Fruit fly (Drosophila melanogaster): Measurements from ENCODE around the gene CG16782.

The CG16782 gene

dm6 chrX:3424963-3425362, 35.1 kb downstream of the CG16782 start (continued):
- TF ChIP-seq prd (optimal IDR thresholded peaks at IDR 0.05): no peak
- TF ChIP-seq prd (GFP tag; IDR thresholded peaks at IDR 0.05): peak; percentile 89
- peak; percentile 90 for TF ChIP-seq Ada2b (GFP tag; IDR thresholded peaks at IDR 0.05)
- peak; percentile 42 for TF ChIP-seq sqz (GFP tag; optimal IDR thresholded peaks at IDR 0.05)
- peak; percentile 78 for TF ChIP-seq CG9609 (GFP tag; optimal IDR thresholded peaks at IDR 0.05)
- peak; percentile 65 for TF ChIP-seq Usf (GFP tag; optimal IDR thresholded peaks at IDR 0.05)
- peak; percentile 49; the same call in 1 of the 2 replicates for TF ChIP-seq dati (GFP tag; IDR thresholded peaks at IDR 0.05)
- peak; percentile 20; the same call in 1 of the 2 replicates for TF ChIP-seq Doc2 (GFP tag; IDR thresholded peaks at IDR 0.05)
- TF ChIP-seq ash1 (GFP tag; optimal IDR thresholded peaks at IDR 0.05): no peak
- peak; percentile 72 for TF ChIP-seq Meics (GFP tag; optimal IDR thresholded peaks at IDR 0.05)
- TF ChIP-seq dm (GFP tag; optimal IDR thresholded peaks at IDR 0.05): peak; percentile 46
- peak; percentile 58 for TF ChIP-seq CG3838 (GFP tag; optimal IDR thresholded peaks at IDR 0.05)
- TF ChIP-seq CG7963 (GFP tag; IDR thresholded peaks at IDR 0.05; ENCODE audit: partially characterized antibody): no peak
- TF ChIP-seq Hr39 (optimal IDR thresholded peaks at IDR 0.05): no peak
- no peak for TF ChIP-seq Sin3A (optimal IDR thresholded peaks at IDR 0.05)
- peak; percentile 74 for TF ChIP-seq CG9817 (tag; optimal IDR thresholded peaks at IDR 0.05)
- peak; percentile 73 for TF ChIP-seq pnt (GFP tag; optimal IDR thresholded peaks at IDR 0.05)
- peak; percentile 79 for TF ChIP-seq ATbp (GFP tag; optimal IDR thresholded peaks at IDR 0.05)
- TF ChIP-seq mld (GFP tag; IDR thresholded peaks at IDR 0.05; ENCODE audit: partially characterized antibody): no peak
- TF ChIP-seq Xbp1 (GFP tag; optimal IDR thresholded peaks at IDR 0.05): peak; percentile 86
- peak; percentile 55 for TF ChIP-seq her (GFP tag; optimal IDR thresholded peaks at IDR 0.05)
- 0 out of 3 replicates have a peak, but pooled peaks have one; percentile 57 for TF ChIP-seq C15 (GFP tag; IDR thresholded peaks at IDR 0.05)
- TF ChIP-seq CG12236 (GFP tag; optimal IDR thresholded peaks at IDR 0.05): peak; percentile 46
- peak; percentile 91 for TF ChIP-seq CG11695 (GFP tag; IDR thresholded peaks at IDR 0.05)
- TF ChIP-seq CG30403 (GFP tag; optimal IDR thresholded peaks at IDR 0.05): peak; percentile 87
- peak; percentile 73 for TF ChIP-seq CG43689 (GFP tag; IDR thresholded peaks at IDR 0.05)
- TF ChIP-seq CG12942 (GFP tag; optimal IDR thresholded peaks at IDR 0.05): peak; percentile 57
- TF ChIP-seq CG3995 (GFP tag; optimal IDR thresholded peaks at IDR 0.05): peak; percentile 29
- TF ChIP-seq CG8944 (GFP tag; optimal IDR thresholded peaks at IDR 0.05): peak; percentile 66
- peak; percentile 76 for TF ChIP-seq CG17361 (GFP tag; IDR thresholded peaks at IDR 0.05)
- peak; percentile 77 for TF ChIP-seq Fer1 (GFP tag; optimal IDR thresholded peaks at IDR 0.05)
- peak; percentile 63 for TF ChIP-seq CG9437 (GFP tag; optimal IDR thresholded peaks at IDR 0.05)
- no peak for TF ChIP-seq nerfin-2 (GFP tag; IDR thresholded peaks at IDR 0.05; ENCODE audit: partially characterized antibody)
- TF ChIP-seq zf30C (GFP tag; optimal IDR thresholded peaks at IDR 0.05): no peak
- TF ChIP-seq cwo (GFP tag; optimal IDR thresholded peaks at IDR 0.05): peak; percentile 65
- no peak for TF ChIP-seq z (GFP tag; IDR thresholded peaks at IDR 0.05)
- no peak for TF ChIP-seq CG17186 (GFP tag; optimal IDR thresholded peaks at IDR 0.05)
- TF ChIP-seq CG6765 (GFP tag; optimal IDR thresholded peaks at IDR 0.05): peak; percentile 49
- peak; percentile 74; the same call in 2 of the 3 replicates for TF ChIP-seq ase (GFP tag; IDR thresholded peaks at IDR 0.05)
- peak; percentile 63 for TF ChIP-seq dimm (GFP tag; IDR thresholded peaks at IDR 0.05)
- peak; percentile 79 for TF ChIP-seq Awh (GFP tag; IDR thresholded peaks at IDR 0.05)
- peak; percentile 17 for TF ChIP-seq lbe (GFP tag; optimal IDR thresholded peaks at IDR 0.05)
- TF ChIP-seq CG31224 (GFP tag; IDR thresholded peaks at IDR 0.05): peak; percentile 72
- no peak for TF ChIP-seq CG16813 (GFP tag; IDR thresholded peaks at IDR 0.05; ENCODE audit: partially characterized antibody)
- peak; percentile 32 for TF ChIP-seq CG4617 (GFP tag; optimal IDR thresholded peaks at IDR 0.05; ENCODE audit: borderline replicate concordance)
- peak; percentile 28; the same call in 1 of the 2 replicates for TF ChIP-seq dan (GFP tag; IDR thresholded peaks at IDR 0.05)
- peak; percentile 53 for TF ChIP-seq CG4404 (GFP tag; IDR thresholded peaks at IDR 0.05)
- 0 out of 2 replicates have a peak, but pooled peaks have one; percentile 42 for TF ChIP-seq Lim3 (GFP tag; IDR thresholded peaks at IDR 0.05)
- TF ChIP-seq ham (GFP tag; IDR thresholded peaks at IDR 0.05): no peak
- TF ChIP-seq rib (GFP tag; IDR thresholded peaks at IDR 0.05): no peak
- no peak for TF ChIP-seq CG42726 (GFP tag; IDR thresholded peaks at IDR 0.05; ENCODE audit: partially characterized antibody)
- TF ChIP-seq pb (GFP tag; optimal IDR thresholded peaks at IDR 0.05): no peak
